Fruit fly (Drosophila melanogaster): ENCODE measurements around the gene CG34287.

dm6 chr3R:5832345-5832981, 20.7 kb upstream of the CG34287 start:
- no peak for TF ChIP-seq dmrt93B (GFP tag; optimal IDR thresholded peaks at IDR 0.05)
- no peak for TF ChIP-seq HLH106 (tag; optimal IDR thresholded peaks at IDR 0.05)
- TF ChIP-seq pan (optimal IDR thresholded peaks at IDR 0.05) = no peak
- TF ChIP-seq usp (GFP tag; optimal IDR thresholded peaks at IDR 0.05) = no peak
- TF ChIP-seq Dif (GFP tag; optimal IDR thresholded peaks at IDR 0.05; ENCODE audit: partially characterized antibody) = no peak
- no peak for TF ChIP-seq rgr (GFP tag; optimal IDR thresholded peaks at IDR 0.05)
- TF ChIP-seq Abd-B (GFP tag; optimal IDR thresholded peaks at IDR 0.05) = no peak
- no peak for TF ChIP-seq Dfd (GFP tag; optimal IDR thresholded peaks at IDR 0.05)
- no peak for TF ChIP-seq lola (GFP tag; optimal IDR thresholded peaks at IDR 0.05)
- TF ChIP-seq Hnf4 (GFP tag; optimal IDR thresholded peaks at IDR 0.05) = no peak
- no peak for TF ChIP-seq psq (GFP tag; optimal IDR thresholded peaks at IDR 0.05)
- no peak for TF ChIP-seq Myc (optimal IDR thresholded peaks at IDR 0.05)
- no peak for TF ChIP-seq GATAd (GFP tag; optimal IDR thresholded peaks at IDR 0.05)

Data from whole organism, wandering third instar larva.